Worm (Caenorhabditis elegans): ENCODE results near the gene F43D2.6.

The F43D2.6 gene

ce11 chrV:14625662-14626061, 9.3 kb downstream of the F43D2.6 start:
- no peak for TF ChIP-seq ceh-36 (tag; optimal IDR thresholded peaks at IDR 0.05)
- no peak for TF ChIP-seq aly-1 (tag; optimal IDR thresholded peaks at IDR 0.05)
- TF ChIP-seq flt-1 (GFP tag; IDR thresholded peaks at IDR 0.05), result no peak
- TF ChIP-seq B0310.2 (tag; optimal IDR thresholded peaks at IDR 0.05), result no peak
- TF ChIP-seq ets-7 (tag; optimal IDR thresholded peaks at IDR 0.05), result no peak
- no peak for TF ChIP-seq tbx-11 (GFP tag; IDR thresholded peaks at IDR 0.05)
- TF ChIP-seq hmbx-1 (tag; optimal IDR thresholded peaks at IDR 0.05), result no peak
- TF ChIP-seq sea-1 (GFP tag; conservative IDR thresholded peaks at IDR 0.05), result no peak
- no peak for TF ChIP-seq tra-4 (tag; optimal IDR thresholded peaks at IDR 0.05)
- no peak for TF ChIP-seq tbx-37 (GFP tag; conservative IDR thresholded peaks at IDR 0.05)
- TF ChIP-seq scrt-1 (GFP tag; IDR thresholded peaks at IDR 0.05), result no peak
- TF ChIP-seq hnd-1 (tag; optimal IDR thresholded peaks at IDR 0.05), result no peak
- no peak for TF ChIP-seq ceh-13 (GFP tag; optimal IDR thresholded peaks at IDR 0.05)
- TF ChIP-seq F13C5.2 (tag; optimal IDR thresholded peaks at IDR 0.05), result no peak
- TF ChIP-seq pes-1 (GFP tag; IDR thresholded peaks at IDR 0.05), result no peak
- no peak for TF ChIP-seq ama-1 (optimal IDR thresholded peaks at IDR 0.05)
- no peak for TF ChIP-seq hmg-4 (GFP tag; optimal IDR thresholded peaks at IDR 0.05)

DNA sequence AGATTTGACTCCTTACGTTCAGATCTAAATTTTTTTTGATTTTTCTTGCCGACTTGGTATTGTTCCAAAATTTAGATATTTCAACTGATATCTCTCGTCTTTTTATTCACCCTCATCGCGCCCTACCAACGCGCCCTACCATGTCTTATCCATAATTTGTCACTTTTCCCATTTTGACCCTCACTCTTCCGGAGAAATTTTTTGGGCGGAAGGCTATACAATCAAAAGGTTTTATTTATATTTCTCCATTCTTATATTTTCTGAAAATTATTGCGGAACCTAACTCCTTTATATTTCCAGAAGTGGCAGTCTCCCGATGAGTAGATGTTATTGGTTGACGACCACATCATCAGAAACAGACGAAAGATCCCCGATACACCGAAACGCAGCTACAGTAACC, 14.1 kb downstream of the F43D2.6 start, which contains the start of gene hot-1:
hot-1 (plus strand) TSS at position 301 of the 400 bp plus-strand sequence.
- TF ChIP-seq ceh-13 (GFP tag; optimal IDR thresholded peaks at IDR 0.05) (no peak), ets-7 (tag; optimal IDR thresholded peaks at IDR 0.05) (no peak), hmbx-1 (tag; optimal IDR thresholded peaks at IDR 0.05) (no peak), ceh-36 (tag; optimal IDR thresholded peaks at IDR 0.05) (no peak), hnd-1 (tag; optimal IDR thresholded peaks at IDR 0.05) (no peak), sea-1 (GFP tag; conservative IDR thresholded peaks at IDR 0.05) (no peak), scrt-1 (GFP tag; IDR thresholded peaks at IDR 0.05) (no peak), aly-1 (tag; optimal IDR thresholded peaks at IDR 0.05) (no peak), F13C5.2 (tag; optimal IDR thresholded peaks at IDR 0.05) (no peak), pes-1 (GFP tag; IDR thresholded peaks at IDR 0.05) (no peak), hmg-4 (GFP tag; optimal IDR thresholded peaks at IDR 0.05) (no peak), B0310.2 (tag; optimal IDR thresholded peaks at IDR 0.05) (no peak), ama-1 (optimal IDR thresholded peaks at IDR 0.05) (no peak), flt-1 (GFP tag; IDR thresholded peaks at IDR 0.05) (no peak)

DNA sequence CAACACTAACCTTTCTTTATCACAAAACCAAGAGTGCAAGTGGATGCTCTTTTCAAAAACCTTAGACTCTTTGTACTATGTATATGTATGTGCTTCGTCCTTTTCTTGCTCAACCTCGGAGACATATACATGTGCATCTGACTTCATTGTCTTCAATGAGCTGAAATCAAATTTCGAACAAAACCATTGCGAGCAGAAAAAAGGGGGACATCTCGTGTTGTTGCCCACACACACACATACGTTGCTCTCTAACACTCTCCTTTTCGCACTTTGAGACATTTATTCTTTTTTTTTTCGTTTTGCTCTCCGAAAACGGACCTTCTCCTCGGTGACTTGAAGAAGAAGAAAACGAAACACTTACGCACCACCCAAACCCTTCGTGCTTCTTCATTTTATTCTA, 14.7 kb downstream of the F43D2.6 start:
- TF ChIP-seq F13C5.2 (tag; optimal IDR thresholded peaks at IDR 0.05), result no peak
- TF ChIP-seq ceh-13 (GFP tag; optimal IDR thresholded peaks at IDR 0.05), result no peak
- TF ChIP-seq tra-4 (tag; optimal IDR thresholded peaks at IDR 0.05), result no peak
- TF ChIP-seq aly-1 (tag; optimal IDR thresholded peaks at IDR 0.05), result no peak
- TF ChIP-seq sea-1 (GFP tag; conservative IDR thresholded peaks at IDR 0.05), result no peak

ce11 chrV:14617711-14618110, 17.3 kb downstream of the F43D2.6 start:
- TF ChIP-seq tra-4 (tag; optimal IDR thresholded peaks at IDR 0.05) (no peak), hmbx-1 (tag; optimal IDR thresholded peaks at IDR 0.05) (no peak), tbx-11 (GFP tag; IDR thresholded peaks at IDR 0.05) (no peak), ets-7 (tag; optimal IDR thresholded peaks at IDR 0.05) (no peak), hmg-4 (GFP tag; optimal IDR thresholded peaks at IDR 0.05) (no peak), ceh-36 (tag; optimal IDR thresholded peaks at IDR 0.05) (no peak), F13C5.2 (tag; optimal IDR thresholded peaks at IDR 0.05) (no peak), aly-1 (tag; optimal IDR thresholded peaks at IDR 0.05) (no peak), tbx-37 (GFP tag; conservative IDR thresholded peaks at IDR 0.05) (no peak), B0310.2 (tag; optimal IDR thresholded peaks at IDR 0.05) (no peak), flt-1 (GFP tag; IDR thresholded peaks at IDR 0.05) (no peak), hnd-1 (tag; optimal IDR thresholded peaks at IDR 0.05) (no peak), pes-1 (GFP tag; IDR thresholded peaks at IDR 0.05) (no peak), scrt-1 (GFP tag; IDR thresholded peaks at IDR 0.05) (no peak), sea-1 (GFP tag; conservative IDR thresholded peaks at IDR 0.05) (no peak), ama-1 (optimal IDR thresholded peaks at IDR 0.05) (no peak), ceh-13 (GFP tag; optimal IDR thresholded peaks at IDR 0.05) (no peak)

ce11 chrV:14615671-14616070, 19.3 kb downstream of the F43D2.6 start:
- no peak for TF ChIP-seq B0310.2 (tag; optimal IDR thresholded peaks at IDR 0.05)
- no peak for TF ChIP-seq hmg-4 (GFP tag; optimal IDR thresholded peaks at IDR 0.05)
- TF ChIP-seq pes-1 (GFP tag; IDR thresholded peaks at IDR 0.05), result no peak
- TF ChIP-seq ets-7 (tag; optimal IDR thresholded peaks at IDR 0.05), result no peak
- no peak for TF ChIP-seq hnd-1 (tag; optimal IDR thresholded peaks at IDR 0.05)
- no peak for TF ChIP-seq sea-1 (GFP tag; conservative IDR thresholded peaks at IDR 0.05)
- TF ChIP-seq aly-1 (tag; optimal IDR thresholded peaks at IDR 0.05), result no peak
- TF ChIP-seq ama-1 (optimal IDR thresholded peaks at IDR 0.05), result no peak

- TF ChIP-seq B0310.2 (tag; optimal IDR thresholded peaks at IDR 0.05), result no peak
- TF ChIP-seq flt-1 (GFP tag; IDR thresholded peaks at IDR 0.05), result no peak
- no peak for TF ChIP-seq hmbx-1 (tag; optimal IDR thresholded peaks at IDR 0.05)
- no peak for TF ChIP-seq ceh-36 (tag; optimal IDR thresholded peaks at IDR 0.05)
- TF ChIP-seq ceh-13 (GFP tag; optimal IDR thresholded peaks at IDR 0.05), result no peak
- no peak for TF ChIP-seq hmg-4 (GFP tag; optimal IDR thresholded peaks at IDR 0.05)
- no peak for TF ChIP-seq scrt-1 (GFP tag; IDR thresholded peaks at IDR 0.05)
- no peak for TF ChIP-seq ama-1 (optimal IDR thresholded peaks at IDR 0.05)
- TF ChIP-seq tbx-37 (GFP tag; conservative IDR thresholded peaks at IDR 0.05), result no peak
- TF ChIP-seq hnd-1 (tag; optimal IDR thresholded peaks at IDR 0.05), result no peak
- no peak for TF ChIP-seq ets-7 (tag; optimal IDR thresholded peaks at IDR 0.05)
- no peak for TF ChIP-seq sea-1 (GFP tag; conservative IDR thresholded peaks at IDR 0.05)
- no peak for TF ChIP-seq pes-1 (GFP tag; IDR thresholded peaks at IDR 0.05)
- TF ChIP-seq aly-1 (tag; optimal IDR thresholded peaks at IDR 0.05), result no peak
- TF ChIP-seq tbx-11 (GFP tag; IDR thresholded peaks at IDR 0.05), result no peak
- TF ChIP-seq F13C5.2 (tag; optimal IDR thresholded peaks at IDR 0.05), result no peak
- no peak for TF ChIP-seq tra-4 (tag; optimal IDR thresholded peaks at IDR 0.05)
Measured at ce11 chrV:14614454-14614853, 20.5 kb downstream of the F43D2.6 start.

ce11 chrV:14612168-14612567, 22.8 kb downstream of the F43D2.6 start, which contains the start of the genes R11H6.5 and ccnk-1:
Gene R11H6.5, minus strand, starts transcription at chrV:14612222.
Gene ccnk-1, plus strand, starts transcription at chrV:14612548.
- TF ChIP-seq ets-7 (tag; optimal IDR thresholded peaks at IDR 0.05) (no peak), B0310.2 (tag; optimal IDR thresholded peaks at IDR 0.05) (no peak), ama-1 (optimal IDR thresholded peaks at IDR 0.05) (no peak), tra-4 (tag; optimal IDR thresholded peaks at IDR 0.05) (no peak), flt-1 (GFP tag; IDR thresholded peaks at IDR 0.05) (no peak), tbx-11 (GFP tag; IDR thresholded peaks at IDR 0.05) (no peak), aly-1 (tag; optimal IDR thresholded peaks at IDR 0.05) (no peak)

All from whole organism, early embryonic.